Fruit fly (Drosophila melanogaster): Measurements from ENCODE around the gene Sik2.

DNA sequence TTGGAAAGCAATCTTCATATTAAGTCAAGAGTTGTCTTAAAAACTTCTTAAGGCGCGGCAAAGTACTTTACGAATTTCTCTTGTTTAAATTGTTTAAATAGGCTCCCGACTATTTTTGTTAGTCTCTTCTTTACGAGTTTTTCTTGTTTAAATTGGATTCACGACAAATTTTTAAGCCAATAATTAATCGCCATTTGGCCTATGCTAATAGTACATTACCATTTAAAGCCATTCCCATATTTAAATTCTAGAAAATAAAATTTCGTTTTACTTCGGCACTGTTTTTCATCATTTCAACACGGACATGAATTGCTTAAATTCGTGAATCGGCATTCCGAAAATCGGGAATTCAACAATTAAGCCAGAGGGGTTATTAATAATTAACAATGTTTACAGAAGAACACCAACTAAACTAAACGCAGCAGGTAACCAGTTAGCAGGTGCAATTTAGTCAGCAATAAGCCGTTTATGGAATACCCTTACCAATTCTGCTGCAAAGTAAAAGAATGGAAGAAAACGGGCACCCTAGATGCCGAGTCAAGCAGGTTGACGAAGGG lies 52.2 kb downstream of the Sik2 start:
- peak; percentile 52 for TF ChIP-seq ovo (GFP tag; optimal IDR thresholded peaks at IDR 0.05)
- TF ChIP-seq tj (GFP tag; optimal IDR thresholded peaks at IDR 0.05), result no peak
- TF ChIP-seq Mnt (GFP tag; optimal IDR thresholded peaks at IDR 0.05), result peak; percentile 26

Measured in whole organism, adult.